Fruit fly (Drosophila melanogaster) Kc167 (cell line): Measurements from ENCODE around the gene Coq3.

Experiments used
- Myc ChIP-seq: fragments of >200 bp; optimal IDR thresholded peaks from 2 replicates; lab custom pipeline; 2017; ENCODE audit warnings: missing external identifiers
- Sin3A ChIP-seq: fragments of >200 bp; optimal IDR thresholded peaks from 2 replicates; lab custom pipeline; 2018; ENCODE audit warnings: missing external identifiers
- h ChIP-seq: fragments of >200 bp; optimal IDR thresholded peaks from 3 replicates; lab custom pipeline; 2018; ENCODE audit warnings: missing external identifiers
- insv ChIP-seq: fragments of >200 bp; optimal IDR thresholded peaks from 3 replicates; lab custom pipeline; 2018; ENCODE audit warnings: missing external identifiers
- psq ChIP-seq: fragments of >200 bp; optimal IDR thresholded peaks from 2 replicates; lab custom pipeline; 2017; ENCODE audit warnings: missing external identifiers
- ttk ChIP-seq: sonication (Bioruptor generic); optimal IDR thresholded peaks from 2 replicates; lab custom pipeline; 2017; ENCODE audit warnings: missing external identifiers

DNA sequence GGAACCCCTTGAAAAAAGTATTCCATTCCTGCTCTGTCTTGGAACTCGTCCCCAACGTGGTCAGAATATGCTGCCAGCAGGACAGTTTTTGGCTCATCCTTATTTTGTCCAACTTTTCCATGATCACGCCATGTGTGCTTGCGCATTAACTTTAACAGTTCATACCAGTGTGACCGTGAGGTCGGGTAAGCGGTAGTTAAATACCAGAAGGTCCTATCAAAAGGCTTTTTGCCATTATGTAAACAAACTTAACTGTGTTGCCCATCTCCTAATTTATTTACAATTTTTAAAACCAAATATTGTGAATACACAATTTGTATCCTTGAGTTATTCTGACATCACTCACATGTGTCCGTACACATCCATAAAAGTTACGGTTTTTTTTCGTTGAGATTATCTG is 10.2 kb downstream of the Coq3 start, which contains the start of gene del:
- TF ChIP-seq insv (no peak), h (lab: Kevin White, UChicago) (no peak), psq (lab: Kevin White, UChicago) (no peak), Sin3A (no peak), ttk (no peak), Myc (lab: Kevin White, UChicago) (no peak)
